Fruit fly (Drosophila melanogaster) whole organism, wandering third instar larva: ENCODE measurements around the gene CG17919.
A peak's percentile ranks its signal among the peaks of the same experiment; 100 is the strongest.

ENCODE experiments used
- Abd-B ChIP-seq: fragments of >200 bp; optimal IDR thresholded peaks from 2 replicates; lab custom pipeline; 2017; ENCODE audit warnings: missing biosample characterization, missing genetic modification characterization
- CG32264 ChIP-seq: fragments of 200-800 bp; sonication (Bioruptor generic); optimal IDR thresholded peaks from 2 replicates; lab custom pipeline; 2016; ENCODE audit warnings: missing biosample characterization, missing genetic modification characterization
- CG9705 ChIP-seq: fragments of 200-800 bp; sonication (Bioruptor generic); optimal IDR thresholded peaks from 2 replicates; lab custom pipeline; 2018; ENCODE audit warnings: missing biosample characterization, mild to moderate bottlenecking, missing genetic modification characterization
- CrebA ChIP-seq: fragments of 200-800 bp; sonication (Bioruptor generic); optimal IDR thresholded peaks from 2 replicates; lab custom pipeline; 2016; ENCODE audit warnings: missing biosample characterization, mild to moderate bottlenecking, missing genetic modification characterization, borderline replicate concordance
- Dfd ChIP-seq: fragments of >200 bp; optimal IDR thresholded peaks from 2 replicates; lab custom pipeline; 2017; ENCODE audit warnings: missing biosample characterization, missing genetic modification characterization
- Dif ChIP-seq: fragments of 200-275, 200-300 bp; sonication (Bioruptor generic); optimal IDR thresholded peaks from 2 replicates; lab custom pipeline; 2018; ENCODE audit warnings: missing biosample characterization, missing genetic modification characterization; ENCODE audit not compliant: partially characterized antibody
- GATAd ChIP-seq: sonication (Bioruptor generic); optimal IDR thresholded peaks from 2 replicates; lab custom pipeline; 2016; ENCODE audit warnings: missing biosample characterization, missing genetic modification characterization
- HLH106 ChIP-seq: fragments of 200-800 bp; optimal IDR thresholded peaks from 3 replicates; lab custom pipeline; 2019; ENCODE audit warnings: missing biosample characterization, mild to moderate bottlenecking, missing genetic modification characterization, moderate library complexity
- Hnf4 ChIP-seq: fragments of 200-800 bp; sonication (Bioruptor generic); optimal IDR thresholded peaks from 2 replicates; lab custom pipeline; 2016; ENCODE audit warnings: missing biosample characterization, mild to moderate bottlenecking, missing genetic modification characterization
- Hr78 ChIP-seq: fragments of >200 bp; optimal IDR thresholded peaks from 2 replicates; lab custom pipeline; 2017; ENCODE audit warnings: missing biosample characterization, missing genetic modification characterization
- Hr83 ChIP-seq: fragments of 200-300 bp; sonication (Bioruptor generic); optimal IDR thresholded peaks from 2 replicates; lab custom pipeline; 2016; ENCODE audit warnings: missing biosample characterization, mild to moderate bottlenecking, missing genetic modification characterization, moderate library complexity; ENCODE audit not compliant: poor library complexity, severe bottlenecking
- Jra ChIP-seq: sonication (Bioruptor generic); optimal IDR thresholded peaks from 2 replicates; lab custom pipeline; 2016; ENCODE audit warnings: missing biosample characterization, missing genetic modification characterization
- Mio ChIP-seq: sonication (Bioruptor generic); optimal IDR thresholded peaks from 2 replicates; lab custom pipeline; 2016; ENCODE audit warnings: missing biosample characterization, missing genetic modification characterization
- Myc ChIP-seq: fragments of >200 bp; optimal IDR thresholded peaks from 2 replicates; lab custom pipeline; 2017
- N ChIP-seq: fragments of >200 bp; optimal IDR thresholded peaks from 2 replicates; lab custom pipeline; 2018; ENCODE audit warnings: missing biosample characterization, missing external identifiers, missing genetic modification characterization
- OdsH ChIP-seq: fragments of 200-800 bp; sonication (Bioruptor generic); optimal IDR thresholded peaks from 2 replicates; lab custom pipeline; 2016; ENCODE audit warnings: missing biosample characterization, mild to moderate bottlenecking, missing genetic modification characterization
- Rel ChIP-seq, 2 experiments: fragments of 200-800 bp; sonication (Bioruptor generic) in 1 of 2; optimal IDR thresholded peaks; 2 replicates in 1 of 2; 3 replicates in 1 of 2; lab custom pipeline; 2016 to 2019; ENCODE audit warnings: mild to moderate bottlenecking in 2 of 2, missing biosample characterization in 2 of 2, missing genetic modification characterization in 2 of 2, moderate library complexity in 1 of 2
- Sp1 ChIP-seq: fragments of 200-800 bp; sonication (Bioruptor generic); optimal IDR thresholded peaks from 3 replicates; lab custom pipeline; 2019; ENCODE audit warnings: missing biosample characterization, mild to moderate bottlenecking, missing genetic modification characterization, moderate library complexity
- Vsx2 ChIP-seq: fragments of 200-300, 225-300 bp; sonication (Bioruptor generic); optimal IDR thresholded peaks from 2 replicates; lab custom pipeline; 2018; ENCODE audit warnings: missing biosample characterization, missing genetic modification characterization; ENCODE audit not compliant: partially characterized antibody
- br ChIP-seq: fragments of 200-800 bp; sonication (Bioruptor generic); optimal IDR thresholded peaks from 2 replicates; lab custom pipeline; 2016; ENCODE audit warnings: missing biosample characterization, missing genetic modification characterization
- brk ChIP-seq: fragments of 200-800 bp; sonication (Bioruptor generic); optimal IDR thresholded peaks from 2 replicates; lab custom pipeline; 2016; ENCODE audit warnings: missing biosample characterization, mild to moderate bottlenecking, missing genetic modification characterization
- dl ChIP-seq, 2 experiments: fragments of 175-275, 200-275 bp in 1 of 2; fragments of 200-275 bp in 1 of 2; sonication (Bioruptor generic); optimal IDR thresholded peaks; lab custom pipeline; 2018; ENCODE audit warnings: mild to moderate bottlenecking in 2 of 2, missing biosample characterization in 2 of 2, missing genetic modification characterization in 2 of 2, moderate library complexity in 2 of 2; ENCODE audit not compliant: partially characterized antibody in 2 of 2, insufficient read depth in 1 of 2
- dmrt93B ChIP-seq: fragments of 200-800 bp; sonication (Bioruptor generic); optimal IDR thresholded peaks from 2 replicates; lab custom pipeline; 2018; ENCODE audit warnings: missing biosample characterization, mild to moderate bottlenecking, missing genetic modification characterization
- dsf ChIP-seq: sonication (Bioruptor generic); optimal IDR thresholded peaks from 2 replicates; lab custom pipeline; 2016; ENCODE audit warnings: missing biosample characterization, missing genetic modification characterization, borderline replicate concordance
- ey ChIP-seq: fragments of 200-800 bp; sonication (Bioruptor generic); optimal IDR thresholded peaks from 2 replicates; lab custom pipeline; 2016; ENCODE audit warnings: missing biosample characterization, missing genetic modification characterization
- foxo ChIP-seq, 2 experiments: fragments of 200-800 bp; sonication (Bioruptor generic); optimal IDR thresholded peaks; 2 replicates in 1 of 2; 3 replicates in 1 of 2; lab custom pipeline; 2016 to 2017; ENCODE audit warnings: missing biosample characterization in 2 of 2, missing genetic modification characterization in 2 of 2
- fru ChIP-seq: fragments of 200-800 bp; sonication (Bioruptor generic); optimal IDR thresholded peaks from 3 replicates; lab custom pipeline; 2016; ENCODE audit warnings: missing biosample characterization, mild to moderate bottlenecking, missing genetic modification characterization
- h ChIP-seq: fragments of 200-800 bp; sonication (Bioruptor generic); optimal IDR thresholded peaks from 3 replicates; lab custom pipeline; 2016; ENCODE audit warnings: missing biosample characterization, mild to moderate bottlenecking, missing genetic modification characterization
- jim ChIP-seq: fragments of 175-275, 200-325 bp; sonication (Bioruptor generic); optimal IDR thresholded peaks from 2 replicates; lab custom pipeline; 2016; ENCODE audit warnings: missing biosample characterization, mild to moderate bottlenecking, missing genetic modification characterization
- lola ChIP-seq: fragments of >200 bp; optimal IDR thresholded peaks from 2 replicates; lab custom pipeline; 2017; ENCODE audit warnings: missing biosample characterization, missing genetic modification characterization
- pan ChIP-seq: fragments of >200 bp; optimal IDR thresholded peaks from 2 replicates; lab custom pipeline; 2017
- psq ChIP-seq: fragments of 200-800 bp; sonication (Bioruptor generic); optimal IDR thresholded peaks from 3 replicates; lab custom pipeline; 2017; ENCODE audit warnings: missing biosample characterization, mild to moderate bottlenecking, missing genetic modification characterization, moderate library complexity
- rgr ChIP-seq: fragments of 200-800 bp; sonication (Bioruptor generic); optimal IDR thresholded peaks from 3 replicates; lab custom pipeline; 2016; ENCODE audit warnings: missing biosample characterization, mild to moderate bottlenecking, missing genetic modification characterization
- sage ChIP-seq: fragments of 200-800 bp; sonication (Bioruptor generic); optimal IDR thresholded peaks from 2 replicates; lab custom pipeline; 2016; ENCODE audit warnings: missing biosample characterization, mild to moderate bottlenecking, missing genetic modification characterization
- sv ChIP-seq: fragments of 200-800 bp; sonication (Bioruptor generic); optimal IDR thresholded peaks from 3 replicates; lab custom pipeline; 2016; ENCODE audit warnings: missing biosample characterization, missing genetic modification characterization
- tai ChIP-seq: sonication (Bioruptor generic); optimal IDR thresholded peaks from 2 replicates; lab custom pipeline; 2016; ENCODE audit warnings: missing biosample characterization, missing genetic modification characterization
- usp ChIP-seq: fragments of >200 bp; optimal IDR thresholded peaks from 2 replicates; lab custom pipeline; 2017; ENCODE audit warnings: missing biosample characterization, missing genetic modification characterization
- woc ChIP-seq: sonication (Bioruptor generic); optimal IDR thresholded peaks from 2 replicates; lab custom pipeline; 2016; ENCODE audit warnings: missing biosample characterization, mild to moderate bottlenecking, missing genetic modification characterization

The CG17919 gene

dm6 chr3R:6352893-6353623, 9.2 kb downstream of the CG17919 start:
- TF ChIP-seq HLH106: peak; percentile 23
- no peak for TF ChIP-seq dsf
- TF ChIP-seq woc (GFP tag; lab: Kevin White, UChicago): no peak
- TF ChIP-seq CrebA (GFP tag; lab: Kevin White, UChicago): no peak
- no peak for TF ChIP-seq CG32264
- no peak for TF ChIP-seq Hnf4 (GFP tag; lab: Kevin White, UChicago)
- TF ChIP-seq Hr83 (GFP tag; lab: Kevin White, UChicago): peak; percentile 55
- TF ChIP-seq foxo (GFP tag; optimal IDR thresholded peaks at IDR 0.05; lab: Kevin White, UChicago): peak in 1 of 2 experiments; percentile 10
- TF ChIP-seq OdsH: no peak
- no peak for TF ChIP-seq tai (GFP tag; lab: Kevin White, UChicago)
- TF ChIP-seq Dif (GFP tag; lab: Kevin White, UChicago): no peak
- no peak for TF ChIP-seq dmrt93B
- no peak for TF ChIP-seq Abd-B
- TF ChIP-seq Myc (lab: Kevin White, UChicago): no peak
- TF ChIP-seq lola (GFP tag; lab: Kevin White, UChicago): no peak
- TF ChIP-seq ey: no peak
- TF ChIP-seq jim: no peak
- TF ChIP-seq Rel (GFP tag; optimal IDR thresholded peaks at IDR 0.05; lab: Kevin White, UChicago): peak; percentile 28
- peak; percentile 81 for TF ChIP-seq Rel (tag; optimal IDR thresholded peaks at IDR 0.05; lab: Kevin White, UChicago)
- TF ChIP-seq Jra (GFP tag; lab: Kevin White, UChicago): no peak
- TF ChIP-seq sv (GFP tag; lab: Kevin White, UChicago): no peak
- TF ChIP-seq psq: no peak
- TF ChIP-seq h: peak; percentile 14
- TF ChIP-seq sage (GFP tag; lab: Kevin White, UChicago): no peak
- no peak for TF ChIP-seq Vsx2 (GFP tag; lab: Kevin White, UChicago)
- TF ChIP-seq Hr78 (GFP tag; lab: Kevin White, UChicago): no peak
- peak in 1 of 2 experiments; percentile 40 for TF ChIP-seq dl (GFP tag; optimal IDR thresholded peaks at IDR 0.05; lab: Kevin White, UChicago; ENCODE audit: insufficient read depth in 1 of 2, partially characterized antibody in 2 of 2)
- TF ChIP-seq usp (GFP tag; lab: Kevin White, UChicago): no peak
- no peak for TF ChIP-seq pan (lab: Kevin White, UChicago)
- TF ChIP-seq fru (GFP tag; lab: Kevin White, UChicago): no peak
- no peak for TF ChIP-seq Sp1 (GFP tag; lab: Kevin White, UChicago)
- TF ChIP-seq CG9705 (GFP tag; lab: Kevin White, UChicago): no peak
- TF ChIP-seq brk (GFP tag; lab: Kevin White, UChicago): no peak
- TF ChIP-seq Dfd (GFP tag; lab: Kevin White, UChicago): no peak
- no peak for TF ChIP-seq GATAd (GFP tag; lab: Kevin White, UChicago)
- TF ChIP-seq br (GFP tag; lab: Kevin White, UChicago): peak; percentile 9
- no peak for TF ChIP-seq N (GFP tag; lab: Kevin White, UChicago)
- TF ChIP-seq Mio (GFP tag; lab: Kevin White, UChicago): no peak
- TF ChIP-seq rgr (GFP tag; lab: Kevin White, UChicago): no peak

dm6 chr3R:6353624-6354352, 10.0 kb downstream of the CG17919 start:
- TF ChIP-seq CrebA (GFP tag; lab: Kevin White, UChicago) (no peak), HLH106 (peak; percentile 73), psq (peak; percentile 91), Dif (GFP tag; lab: Kevin White, UChicago) (peak; percentile 32), Vsx2 (GFP tag; lab: Kevin White, UChicago) (no peak), lola (GFP tag; lab: Kevin White, UChicago) (no peak), tai (GFP tag; lab: Kevin White, UChicago) (no peak), Sp1 (GFP tag; lab: Kevin White, UChicago) (no peak), Mio (GFP tag; lab: Kevin White, UChicago) (no peak), ey (peak; percentile 78), Hr78 (GFP tag; lab: Kevin White, UChicago) (no peak), rgr (GFP tag; lab: Kevin White, UChicago) (peak; percentile 76), sv (GFP tag; lab: Kevin White, UChicago) (peak; percentile 9), Hr83 (GFP tag; lab: Kevin White, UChicago) (peak; percentile 10), CG9705 (GFP tag; lab: Kevin White, UChicago) (peak; percentile 33), jim (no peak), sage (GFP tag; lab: Kevin White, UChicago) (peak; percentile 30), CG32264 (no peak), Dfd (GFP tag; lab: Kevin White, UChicago) (no peak), dmrt93B (no peak), dsf (peak; percentile 30), woc (GFP tag; lab: Kevin White, UChicago) (peak; percentile 75), Jra (GFP tag; lab: Kevin White, UChicago) (no peak), fru (GFP tag; lab: Kevin White, UChicago) (peak; percentile 87), h (peak; percentile 83), Hnf4 (GFP tag; lab: Kevin White, UChicago) (peak; percentile 60), N (GFP tag; lab: Kevin White, UChicago) (no peak), GATAd (GFP tag; lab: Kevin White, UChicago) (no peak), dl (GFP tag; optimal IDR thresholded peaks at IDR 0.05; lab: Kevin White, UChicago; ENCODE audit: insufficient read depth in 1 of 2, partially characterized antibody in 2 of 2) (no peak), OdsH (peak; percentile 81), usp (GFP tag; lab: Kevin White, UChicago) (no peak), brk (GFP tag; lab: Kevin White, UChicago) (peak; percentile 69), Rel (GFP tag; optimal IDR thresholded peaks at IDR 0.05; lab: Kevin White, UChicago) (no peak), Rel (tag; optimal IDR thresholded peaks at IDR 0.05; lab: Kevin White, UChicago) (no peak), Myc (lab: Kevin White, UChicago) (no peak), foxo (GFP tag; optimal IDR thresholded peaks at IDR 0.05; lab: Kevin White, UChicago) (peak in 1 of 2 experiments; percentile 86), br (GFP tag; lab: Kevin White, UChicago) (peak; percentile 70), pan (lab: Kevin White, UChicago) (no peak)
